Fruit fly (Drosophila melanogaster) whole organism, pupa: Measurements from ENCODE around the gene CG32109.

Experiments
- CG10348 ChIP-seq: fragments of 200-800 bp; sonication (Bioruptor generic); IDR thresholded peaks from 2 replicates; pipeline ENCODE4 v1.3.6; 2022; ENCODE audit warnings: missing biosample characterization, missing genetic modification characterization
- CG12605 ChIP-seq: fragments of 200-800 bp; sonication (Bioruptor generic); IDR thresholded peaks from 2 replicates; pipeline ENCODE4 v1.3.6; 2022; ENCODE audit warnings: missing biosample characterization, missing genetic modification characterization
- CG13204 ChIP-seq: fragments of 200-800 bp; sonication (Bioruptor generic); optimal IDR thresholded peaks from 2 replicates; lab custom pipeline; 2018; ENCODE audit warnings: missing biosample characterization, mild to moderate bottlenecking, missing genetic modification characterization, moderate library complexity
- CG14655 ChIP-seq: fragments of 200-800 bp; sonication (Bioruptor generic); optimal IDR thresholded peaks from 3 replicates; lab custom pipeline; 2017; ENCODE audit warnings: mild to moderate bottlenecking, missing biosample characterization, missing genetic modification reagents, missing genetic modification characterization
- CG15710 ChIP-seq: fragments of 200-800 bp; sonication (Bioruptor generic); optimal IDR thresholded peaks from 2 replicates; lab custom pipeline; 2018; ENCODE audit warnings: missing biosample characterization, mild to moderate bottlenecking, missing genetic modification characterization, moderate library complexity
- CG17806 ChIP-seq: fragments of 200-800 bp; sonication (Bioruptor generic); optimal IDR thresholded peaks from 2 replicates; lab custom pipeline; 2018; ENCODE audit warnings: missing biosample characterization, mild to moderate bottlenecking, missing genetic modification characterization, moderate library complexity
- CG32121 ChIP-seq: fragments of 200-800 bp; sonication (Bioruptor generic); IDR thresholded peaks from 2 replicates; pipeline ENCODE4 v1.3.6; 2022; ENCODE audit warnings: missing biosample characterization, missing genetic modification characterization
- CG34367 ChIP-seq: fragments of 200-800 bp; sonication (Bioruptor generic); optimal IDR thresholded peaks from 2 replicates; lab custom pipeline; 2018; ENCODE audit warnings: missing biosample characterization, mild to moderate bottlenecking, missing genetic modification characterization
- CG4496 ChIP-seq: fragments of 200-800 bp; sonication (Bioruptor generic); IDR thresholded peaks from 3 replicates; pipeline ENCODE4 v1.3.6; 2022; ENCODE audit warnings: missing biosample characterization, missing genetic modification characterization
- CG8159 ChIP-seq: fragments of 200-800 bp; sonication (Bioruptor generic); optimal IDR thresholded peaks from 3 replicates; lab custom pipeline; 2018; ENCODE audit warnings: missing biosample characterization, mild to moderate bottlenecking, missing genetic modification characterization, moderate library complexity
- CG8301 ChIP-seq: fragments of 200-800 bp; sonication (Bioruptor generic); optimal IDR thresholded peaks from 2 replicates; lab custom pipeline; 2018; ENCODE audit warnings: missing biosample characterization, mild to moderate bottlenecking, missing genetic modification characterization
- CG9948 ChIP-seq: fragments of 200-800 bp; sonication (Bioruptor generic); optimal IDR thresholded peaks from 2 replicates; lab custom pipeline; 2018; ENCODE audit warnings: missing biosample characterization, mild to moderate bottlenecking, missing genetic modification characterization, moderate library complexity
- D1 ChIP-seq: fragments of 200-800 bp; sonication (Bioruptor generic); optimal IDR thresholded peaks from 2 replicates; lab custom pipeline; 2018; ENCODE audit warnings: missing biosample characterization, mild to moderate bottlenecking, missing genetic modification characterization, moderate library complexity
- EcR ChIP-seq: fragments of 200-800 bp; sonication (Bioruptor generic); optimal IDR thresholded peaks from 3 replicates; lab custom pipeline; 2019; ENCODE audit warnings: missing biosample characterization, missing genetic modification characterization, mild to moderate bottlenecking, moderate library complexity, missing genetic modification reagents
- Ets98B ChIP-seq: fragments of 200-800 bp; sonication (Bioruptor generic); IDR thresholded peaks from 2 replicates; pipeline ENCODE4 v1.3.6; 2022; ENCODE audit warnings: missing biosample characterization, missing genetic modification characterization
- Pif1A ChIP-seq: fragments of 200-800 bp; sonication (Bioruptor generic); optimal IDR thresholded peaks from 3 replicates; lab custom pipeline; 2016; ENCODE audit warnings: missing biosample characterization, missing genetic modification characterization
- Pif1B ChIP-seq: fragments of 200-800 bp; sonication (Bioruptor generic); optimal IDR thresholded peaks from 3 replicates; lab custom pipeline; 2016; ENCODE audit warnings: missing biosample characterization, missing genetic modification characterization
- Snoo ChIP-seq: fragments of 200-800 bp; sonication (Bioruptor generic); optimal IDR thresholded peaks from 3 replicates; lab custom pipeline; 2017; ENCODE audit warnings: missing biosample characterization, mild to moderate bottlenecking, missing genetic modification characterization, inconsistent platforms
- fd96Ca ChIP-seq: fragments of 200-800 bp; sonication (Bioruptor generic); IDR thresholded peaks from 3 replicates; pipeline ENCODE4 v1.3.6; 2022; ENCODE audit warnings: missing biosample characterization, missing genetic modification characterization
- gl ChIP-seq: fragments of 200-800 bp; sonication (Bioruptor generic); optimal IDR thresholded peaks from 2 replicates; lab custom pipeline; 2018; ENCODE audit warnings: missing biosample characterization, mild to moderate bottlenecking, missing genetic modification characterization
- rn ChIP-seq: fragments of 200-800 bp; sonication (Bioruptor generic); IDR thresholded peaks from 2 replicates; pipeline ENCODE4 v1.3.6; 2022; ENCODE audit warnings: missing biosample characterization, missing genetic modification characterization

CG32109 gene

DNA sequence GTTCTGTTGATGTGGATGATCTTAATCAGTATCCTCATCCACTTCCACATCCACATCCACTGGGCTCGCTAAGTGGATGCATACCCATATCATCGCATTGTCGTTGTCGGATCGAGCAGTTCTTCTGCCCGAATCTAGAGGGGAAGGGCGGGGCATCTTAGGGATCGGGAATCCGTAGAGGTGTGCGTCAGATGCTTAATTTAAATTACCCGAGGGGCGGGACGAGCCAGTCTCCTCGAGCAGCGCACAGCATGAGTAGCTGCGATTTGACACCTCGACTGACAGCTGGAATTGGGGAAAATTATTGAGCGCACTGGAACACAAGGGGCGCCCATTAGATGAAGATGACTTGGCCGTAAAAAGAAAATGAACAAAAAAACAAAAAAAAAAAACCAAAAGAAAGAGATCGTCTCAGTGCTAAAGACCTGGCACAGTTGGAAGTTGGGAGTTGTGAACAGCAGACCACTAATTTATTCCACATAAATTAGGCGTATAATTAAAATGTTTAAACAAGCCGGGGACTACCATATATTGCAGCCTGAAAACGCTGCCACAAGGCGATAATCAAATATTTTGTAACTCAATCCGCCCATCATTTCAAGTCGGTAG, 30.5 kb upstream of the CG32109 start:
- no peak for TF ChIP-seq CG9948 (tag; lab: Kevin White, UChicago)
- TF ChIP-seq fd96Ca (GFP tag; lab: Robert Waterston, UW), result no peak
- TF ChIP-seq CG8159 (tag; lab: Kevin White, UChicago), result no peak
- no peak for TF ChIP-seq Pif1A (GFP tag; lab: Kevin White, UChicago)

DNA sequence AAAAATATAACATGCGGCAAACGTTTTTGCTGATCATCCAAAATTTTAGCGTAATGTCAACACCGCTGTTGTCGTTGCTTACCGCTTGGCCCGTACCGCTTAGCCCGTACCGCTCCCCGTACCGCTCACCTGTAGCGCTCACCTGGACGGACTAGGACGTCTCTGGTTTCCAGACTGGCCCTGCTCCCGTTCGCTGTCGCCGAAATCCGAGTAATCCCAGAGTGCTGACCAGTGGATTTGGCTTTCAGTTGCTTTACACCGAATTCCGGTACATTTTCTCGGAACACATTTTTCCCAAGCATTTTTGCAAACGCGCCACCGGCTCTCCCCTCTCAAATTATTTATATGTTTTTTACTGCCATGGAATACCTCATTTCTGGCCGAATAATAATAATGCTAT, 28.5 kb upstream of the CG32109 start:
- TF ChIP-seq Pif1B, result no peak
- no peak for TF ChIP-seq CG12605 (GFP tag; lab: Robert Waterston, UW)
- TF ChIP-seq CG9948 (tag; lab: Kevin White, UChicago), result no peak
- TF ChIP-seq gl (tag; lab: Kevin White, UChicago), result no peak
- no peak for TF ChIP-seq rn (GFP tag; lab: Robert Waterston, UW)
- no peak for TF ChIP-seq CG4496
- TF ChIP-seq CG32121 (GFP tag; lab: Robert Waterston, UW), result no peak

DNA sequence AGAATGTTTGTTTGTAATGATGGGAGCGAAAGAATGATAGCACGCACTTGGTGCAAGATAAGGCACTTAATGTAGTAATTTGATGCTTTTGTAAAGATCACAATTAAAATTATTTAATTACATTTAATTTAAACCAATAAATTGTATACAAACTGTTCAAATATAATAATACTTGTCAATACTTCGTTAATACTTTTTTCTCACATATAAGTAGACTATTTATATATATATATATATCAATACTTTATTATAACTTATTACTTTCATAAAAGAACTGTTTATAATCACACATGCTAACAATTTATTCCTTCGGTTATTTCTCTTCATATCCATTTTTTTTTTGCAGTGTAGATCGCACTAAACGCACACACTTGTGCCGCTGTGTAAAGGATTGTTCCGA, 27.5 kb upstream of the CG32109 start:
- no peak for TF ChIP-seq Pif1A (GFP tag; lab: Kevin White, UChicago)
- no peak for TF ChIP-seq Ets98B
- TF ChIP-seq CG8301 (tag; lab: Kevin White, UChicago), result no peak
- TF ChIP-seq CG10348 (GFP tag; lab: Robert Waterston, UW), result no peak
- TF ChIP-seq rn (GFP tag; lab: Robert Waterston, UW), result no peak
- no peak for TF ChIP-seq gl (tag; lab: Kevin White, UChicago)
- no peak for TF ChIP-seq CG14655
- no peak for TF ChIP-seq EcR (GFP tag; lab: Kevin White, UChicago)
- no peak for TF ChIP-seq CG8159 (tag; lab: Kevin White, UChicago)
- no peak for TF ChIP-seq Snoo (tag; lab: Kevin White, UChicago)
- TF ChIP-seq Pif1B, result no peak
- no peak for TF ChIP-seq CG17806 (tag; lab: Kevin White, UChicago)
- TF ChIP-seq CG9948 (tag; lab: Kevin White, UChicago), result no peak
- no peak for TF ChIP-seq D1 (tag; lab: Kevin White, UChicago)
- no peak for TF ChIP-seq CG12605 (GFP tag; lab: Robert Waterston, UW)
- TF ChIP-seq CG13204 (GFP tag; lab: Kevin White, UChicago), result no peak
- TF ChIP-seq fd96Ca (GFP tag; lab: Robert Waterston, UW), result no peak
- no peak for TF ChIP-seq CG32121 (GFP tag; lab: Robert Waterston, UW)

DNA sequence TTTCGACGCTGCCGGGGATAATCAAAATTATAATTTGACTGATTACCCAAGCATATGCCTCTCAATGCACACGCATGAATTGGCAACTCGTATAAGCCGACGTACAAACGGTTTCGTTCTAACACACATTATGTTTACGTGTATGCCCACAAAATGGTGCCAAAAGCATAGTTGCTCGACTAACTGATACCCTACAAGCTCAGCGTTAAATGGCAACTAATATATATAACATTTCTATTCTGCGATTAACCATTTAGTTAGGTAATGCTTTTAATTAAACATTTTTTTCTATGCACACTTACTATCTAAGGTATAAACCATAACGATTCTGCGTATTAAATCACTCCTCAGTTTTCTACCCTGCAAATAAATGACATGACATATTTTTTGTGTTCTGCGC, 24.4 kb upstream of the CG32109 start:
- TF ChIP-seq D1 (tag; lab: Kevin White, UChicago), result no peak
- no peak for TF ChIP-seq fd96Ca (GFP tag; lab: Robert Waterston, UW)
- TF ChIP-seq CG8301 (tag; lab: Kevin White, UChicago), result no peak
- TF ChIP-seq, all 21 proteins: peak for 0

DNA sequence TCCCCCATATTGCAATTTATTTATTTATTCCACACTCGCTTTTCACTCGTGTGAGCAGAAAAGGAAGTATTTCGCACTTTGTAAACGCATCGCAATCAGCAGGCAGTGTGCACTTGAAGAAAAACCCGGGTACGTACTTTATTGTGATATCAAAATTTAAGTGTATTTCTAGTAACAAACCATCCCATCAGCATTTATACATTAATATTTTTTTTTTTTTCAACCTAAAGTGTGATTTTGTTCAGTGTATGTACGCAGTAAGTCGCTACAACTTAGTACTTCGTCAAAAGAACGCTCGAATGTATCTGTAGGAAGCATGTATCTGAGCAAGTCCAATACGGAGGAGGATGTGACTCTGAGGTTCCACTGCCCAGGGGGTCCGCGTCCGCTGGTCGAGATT, 19.4 kb upstream of the CG32109 start:
- no peak for TF ChIP-seq CG10348 (GFP tag; lab: Robert Waterston, UW)
- peak; percentile 39 for TF ChIP-seq CG15710
- peak; percentile 30 for TF ChIP-seq CG9948 (tag; lab: Kevin White, UChicago)
- no peak for TF ChIP-seq CG12605 (GFP tag; lab: Robert Waterston, UW)
- no peak for TF ChIP-seq fd96Ca (GFP tag; lab: Robert Waterston, UW)
- TF ChIP-seq CG17806 (tag; lab: Kevin White, UChicago), result peak; percentile 41
- no peak for TF ChIP-seq EcR (GFP tag; lab: Kevin White, UChicago)
- TF ChIP-seq CG34367 (tag; lab: Kevin White, UChicago), result peak; percentile 25
- no peak for TF ChIP-seq Pif1B
- TF ChIP-seq CG8301 (tag; lab: Kevin White, UChicago), result peak; percentile 19
- peak; percentile 59 for TF ChIP-seq CG14655
- TF ChIP-seq CG13204 (GFP tag; lab: Kevin White, UChicago), result no peak
- TF ChIP-seq rn (GFP tag; lab: Robert Waterston, UW), result no peak
- peak; percentile 34 for TF ChIP-seq Snoo (tag; lab: Kevin White, UChicago)
- no peak for TF ChIP-seq D1 (tag; lab: Kevin White, UChicago)
- no peak; the same call in 2 of the 3 replicates for TF ChIP-seq CG4496
- peak; percentile 2 for TF ChIP-seq gl (tag; lab: Kevin White, UChicago)
- no peak for TF ChIP-seq Pif1A (GFP tag; lab: Kevin White, UChicago)
- TF ChIP-seq CG8159 (tag; lab: Kevin White, UChicago), result peak; percentile 49
- TF ChIP-seq CG32121 (GFP tag; lab: Robert Waterston, UW), result no peak
- TF ChIP-seq Ets98B, result no peak

DNA sequence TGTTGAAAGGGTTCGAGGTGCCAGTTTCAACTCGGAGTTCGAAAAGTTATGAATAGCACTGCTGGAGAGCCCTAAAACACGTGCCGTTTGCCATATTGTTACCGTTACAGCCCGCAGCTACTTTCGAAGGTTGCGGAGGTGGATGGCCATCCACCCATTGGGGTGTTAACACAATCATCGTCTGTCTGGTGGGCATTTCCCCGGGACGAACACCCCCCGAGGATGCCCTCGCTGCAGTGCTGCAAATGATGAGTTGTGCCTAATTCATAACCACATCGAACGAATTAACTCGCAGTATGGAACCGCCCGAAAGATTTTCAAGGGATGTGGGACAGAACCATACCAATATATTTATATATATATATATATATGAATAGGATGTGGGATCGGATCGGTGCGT, 17.9 kb upstream of the CG32109 start:
- TF ChIP-seq CG13204 (GFP tag; lab: Kevin White, UChicago) (no peak), rn (GFP tag; lab: Robert Waterston, UW) (no peak), Snoo (tag; lab: Kevin White, UChicago) (no peak), CG8301 (tag; lab: Kevin White, UChicago) (no peak), EcR (GFP tag; lab: Kevin White, UChicago) (no peak), fd96Ca (GFP tag; lab: Robert Waterston, UW) (no peak), CG12605 (GFP tag; lab: Robert Waterston, UW) (no peak), CG10348 (GFP tag; lab: Robert Waterston, UW) (no peak), gl (tag; lab: Kevin White, UChicago) (no peak), CG14655 (no peak), CG34367 (tag; lab: Kevin White, UChicago) (no peak), Pif1B (no peak), D1 (tag; lab: Kevin White, UChicago) (no peak), CG8159 (tag; lab: Kevin White, UChicago) (no peak), CG4496 (no peak), CG32121 (GFP tag; lab: Robert Waterston, UW) (no peak), CG9948 (tag; lab: Kevin White, UChicago) (no peak), CG15710 (no peak)
